Fruit fly (Drosophila melanogaster) whole organism, embryonic: Measurements from ENCODE around the gene mTTF.

Experiments
- Abd-B ChIP-seq: fragments of 200-800 bp; sonication (Bioruptor generic); optimal IDR thresholded peaks from 2 replicates; lab custom pipeline; 2018; ENCODE audit warnings: missing biosample characterization, mild to moderate bottlenecking, missing genetic modification characterization, moderate library complexity
- Blimp-1 ChIP-seq: fragments of 200-800 bp; sonication (Bioruptor generic); optimal IDR thresholded peaks from 3 replicates; lab custom pipeline; 2018; ENCODE audit warnings: missing biosample characterization, missing genetic modification characterization, mild to moderate bottlenecking, moderate library complexity, missing genetic modification reagents
- CG11695 ChIP-seq: fragments of 200-800 bp; sonication (Bioruptor generic); IDR thresholded peaks from 3 replicates; pipeline ENCODE4 v1.3.6; 2022; ENCODE audit warnings: missing biosample characterization, missing genetic modification characterization
- CG16779 ChIP-seq: fragments of 200-800 bp; sonication (Bioruptor generic); IDR thresholded peaks from 2 replicates; pipeline ENCODE4 v1.3.6; 2022; ENCODE audit warnings: missing biosample characterization, missing genetic modification characterization
- CG18764 ChIP-seq: fragments of 200-800 bp; sonication (Bioruptor generic); optimal IDR thresholded peaks from 3 replicates; lab custom pipeline; 2016; ENCODE audit warnings: missing biosample characterization, missing genetic modification characterization
- CG2889 ChIP-seq: fragments of 200-800 bp; sonication (Bioruptor generic); IDR thresholded peaks from 3 replicates; pipeline ENCODE4 v1.3.6; 2022; ENCODE audit warnings: missing biosample characterization, missing genetic modification characterization
- CG31224 ChIP-seq: fragments of 200-800 bp; sonication (Bioruptor generic); IDR thresholded peaks from 2 replicates; pipeline ENCODE4 v1.3.6; 2022; ENCODE audit warnings: missing biosample characterization, missing genetic modification characterization
- CG7556 ChIP-seq: fragments of 200-800 bp; sonication (Bioruptor generic); optimal IDR thresholded peaks from 2 replicates; lab custom pipeline; 2017; ENCODE audit warnings: missing biosample characterization, mild to moderate bottlenecking, missing genetic modification characterization
- Dll ChIP-seq: fragments of 200-800 bp; sonication (Bioruptor generic); IDR thresholded peaks from 4 replicates; pipeline ENCODE4 v1.3.6; 2022; ENCODE audit warnings: missing biosample characterization, missing genetic modification characterization; ENCODE audit not compliant: partially characterized antibody
- Stat92E ChIP-seq, 3 experiments: fragments of >200 bp in 2 of 3; fragments of 200-800 bp in 1 of 3; sonication (Bioruptor generic) in 1 of 3; optimal IDR thresholded peaks; 2 replicates each; lab custom pipeline; 2017 to 2019; ENCODE audit warnings: missing biosample characterization in 3 of 3, missing genetic modification characterization in 3 of 3, mild to moderate bottlenecking in 1 of 3, moderate library complexity in 1 of 3
- esg ChIP-seq: fragments of 200-800 bp; sonication (Bioruptor generic); conservative IDR thresholded peaks from 2 replicates; pipeline ENCODE4 v1.3.6; 2022; ENCODE audit warnings: missing biosample characterization, missing genetic modification characterization
- pan ChIP-seq, 4 experiments: fragments of >200 bp in 3 of 4; fragments of 200-800 bp in 1 of 4; sonication (Bioruptor generic) in 1 of 4; optimal IDR thresholded peaks in 3 of 4; IDR thresholded peaks in 1 of 4; 2 replicates each; pipeline versions ENCODE4 v1.3.6 to Lab custom; 2017 to 2022; ENCODE audit warnings: missing biosample characterization in 2 of 4, missing genetic modification characterization in 2 of 4, mixed read lengths in 1 of 4
- toy ChIP-seq: fragments of 200-800 bp; sonication (Bioruptor generic); IDR thresholded peaks from 2 replicates; pipeline ENCODE4 v1.3.6; 2022; ENCODE audit warnings: missing biosample characterization, missing genetic modification characterization

- no peak for TF ChIP-seq CG11695
- no peak for TF ChIP-seq CG7556 (GFP tag; lab: Kevin White, UChicago)
- no peak for TF ChIP-seq CG16779 (GFP tag; lab: Robert Waterston, UW)
- no peak for TF ChIP-seq CG18764 (GFP tag; lab: Kevin White, UChicago)
- TF ChIP-seq Abd-B (GFP tag; lab: Kevin White, UChicago) = no peak
- no peak for TF ChIP-seq pan (optimal IDR thresholded peaks at IDR 0.05; lab: Kevin White, UChicago)
- TF ChIP-seq pan (GFP tag; optimal IDR thresholded peaks at IDR 0.05 in 1 of 2, IDR thresholded peaks at IDR 0.05 in 1 of 2) = no peak
- no peak for TF ChIP-seq Stat92E (GFP tag; optimal IDR thresholded peaks at IDR 0.05; lab: Kevin White, UChicago)
- no peak for TF ChIP-seq CG31224 (GFP tag; lab: Robert Waterston, UW)
- TF ChIP-seq Dll (GFP tag; lab: Robert Waterston, UW) = no peak
- TF ChIP-seq Blimp-1 (GFP tag; lab: Kevin White, UChicago) = no peak
- TF ChIP-seq esg (GFP tag; lab: Robert Waterston, UW) = no peak
- no peak for TF ChIP-seq toy
- TF ChIP-seq CG2889 (GFP tag; lab: Robert Waterston, UW) = no peak
Observed at dm6 chr2L:14318600-14318999, 30.0 kb downstream of the mTTF start.
